Worm (Caenorhabditis elegans) whole organism, L3 larva: ENCODE data around the gene cyp-33C7.

ENCODE experiments used
- ZK546.5 ChIP-seq: sonication (generic microtip); optimal IDR thresholded peaks from 2 replicates; lab custom pipeline; 2017; ENCODE audit warnings: missing biosample characterization, missing genetic modification characterization
- ceh-28 ChIP-seq: fragments of 150-350 bp; optimal IDR thresholded peaks from 2 replicates; lab custom pipeline; 2014; ENCODE audit warnings: missing biosample characterization, missing genetic modification reagents, missing genetic modification characterization
- ceh-82 ChIP-seq: fragments of 150-350 bp; optimal IDR thresholded peaks from 2 replicates; lab custom pipeline; 2014; ENCODE audit warnings: missing biosample characterization, missing genetic modification characterization
- egl-27 ChIP-seq: sonication (generic microtip); optimal IDR thresholded peaks from 4 replicates; lab custom pipeline; 2017; ENCODE audit warnings: missing biosample characterization, missing genetic modification reagents, missing genetic modification characterization
- egl-5 ChIP-seq: fragments of 150-350 bp; optimal IDR thresholded peaks from 2 replicates; lab custom pipeline; 2017; ENCODE audit warnings: missing biosample characterization, missing genetic modification reagents, missing genetic modification characterization, inconsistent platforms
- elt-2 ChIP-seq: sonication (generic microtip); optimal IDR thresholded peaks from 2 replicates; lab custom pipeline; 2016; ENCODE audit warnings: missing genetic modification reagents, mild to moderate bottlenecking, missing genetic modification characterization, missing compliant biosample characterization
- lin-39 ChIP-seq: fragments of 150-350 bp; optimal IDR thresholded peaks from 2 replicates; lab custom pipeline; 2018; ENCODE audit warnings: missing biosample characterization, missing genetic modification reagents, missing genetic modification characterization
- nhr-12 ChIP-seq: fragments of 150-350 bp; optimal IDR thresholded peaks from 2 replicates; lab custom pipeline; 2014; ENCODE audit warnings: missing biosample characterization, missing genetic modification characterization
- nhr-25 ChIP-seq: sonication (generic microtip); optimal IDR thresholded peaks from 2 replicates; lab custom pipeline; 2017; ENCODE audit warnings: missing biosample characterization, missing genetic modification characterization
- nhr-76 ChIP-seq: fragments of 150-350 bp; sonication (generic microtip); optimal IDR thresholded peaks from 5 replicates; lab custom pipeline; 2014; ENCODE audit warnings: missing biosample characterization, missing genetic modification characterization
- pqm-1 ChIP-seq: fragments of 150-350 bp; optimal IDR thresholded peaks from 2 replicates; lab custom pipeline; 2017; ENCODE audit warnings: missing biosample characterization, missing genetic modification characterization, inconsistent platforms
- ztf-11 ChIP-seq: fragments of 150-350 bp; optimal IDR thresholded peaks from 2 replicates; lab custom pipeline; 2014; ENCODE audit warnings: missing biosample characterization, missing genetic modification characterization
- ztf-4 ChIP-seq: fragments of 150-350 bp; optimal IDR thresholded peaks from 2 replicates; lab custom pipeline; 2014; ENCODE audit warnings: missing biosample characterization, missing genetic modification characterization

DNA sequence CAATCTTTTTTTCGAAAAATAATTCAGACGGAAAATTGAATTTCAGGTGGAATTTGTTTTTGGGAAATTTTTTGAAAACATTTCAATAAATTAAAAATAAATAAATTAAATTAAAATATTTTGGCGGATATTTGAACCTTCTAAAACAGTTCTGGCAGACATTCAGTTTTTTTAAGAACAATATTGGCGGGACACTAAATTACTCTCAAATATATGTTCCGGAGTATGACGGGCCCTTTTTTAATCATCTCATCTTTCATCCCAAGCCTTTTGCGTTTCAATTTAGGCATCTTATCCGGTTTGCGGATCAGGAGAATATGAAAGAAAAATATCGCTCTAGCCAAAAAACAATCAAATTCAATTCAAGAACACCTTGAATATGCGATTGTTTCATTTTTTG lies 43.5 kb upstream of the cyp-33C7 start, which contains the start of gene svh-11:
- TF ChIP-seq nhr-12 (tag; lab: Kevin White, UChicago): no peak
- TF ChIP-seq pqm-1 (tag; lab: Kevin White, UChicago): no peak
- TF ChIP-seq nhr-76 (tag; lab: Kevin White, UChicago): no peak
- TF ChIP-seq ceh-82 (tag; lab: Kevin White, UChicago): no peak
- no peak for TF ChIP-seq ztf-11 (tag; lab: Kevin White, UChicago)
- TF ChIP-seq ztf-4 (tag; lab: Kevin White, UChicago): no peak
- TF ChIP-seq egl-5 (tag; lab: Kevin White, UChicago): no peak
- TF ChIP-seq nhr-25 (tag; lab: Kevin White, UChicago): no peak
- no peak for TF ChIP-seq elt-2 (tag; lab: Kevin White, UChicago)
- TF ChIP-seq ceh-28 (tag; lab: Kevin White, UChicago): no peak
- no peak for TF ChIP-seq lin-39 (tag; lab: Kevin White, UChicago)
- no peak for TF ChIP-seq egl-27 (tag; lab: Kevin White, UChicago)
- no peak for TF ChIP-seq ZK546.5 (tag; lab: Kevin White, UChicago)
